Fruit fly (Drosophila melanogaster): Measurements from ENCODE around the gene Tsp96F.

Tsp96F gene

dm6 chr3R:25870389-25870788 lies 10.8 kb downstream of the Tsp96F start:
- TF ChIP-seq svp (GFP tag) (no peak), Gug (GFP tag; IDR thresholded peaks at IDR 0.05) (no peak), CG16779 (tag; optimal IDR thresholded peaks at IDR 0.05) (no peak), Ets21C (GFP tag; optimal IDR thresholded peaks at IDR 0.05) (no peak), fkh (GFP tag; optimal IDR thresholded peaks at IDR 0.05) (no peak), CG11762 (GFP tag; optimal IDR thresholded peaks at IDR 0.05; ENCODE audit: insufficient read depth) (no peak), CG4318 (GFP tag; optimal IDR thresholded peaks at IDR 0.05) (no peak), CG10631 (GFP tag; optimal IDR thresholded peaks at IDR 0.05) (no peak), CG32006 (GFP tag; optimal IDR thresholded peaks at IDR 0.05) (no peak), CG11902 (GFP tag; optimal IDR thresholded peaks at IDR 0.05) (no peak), Smox (GFP tag; optimal IDR thresholded peaks at IDR 0.05) (no peak), vri (GFP tag; optimal IDR thresholded peaks at IDR 0.05) (no peak), Hr4 (GFP tag; optimal IDR thresholded peaks at IDR 0.05) (no peak), dsx (GFP tag; optimal IDR thresholded peaks at IDR 0.05; ENCODE audit: poor library complexity, severe bottlenecking) (no peak), Eip93F (GFP tag; optimal IDR thresholded peaks at IDR 0.05) (no peak), achi (GFP tag; optimal IDR thresholded peaks at IDR 0.05) (no peak), ss (GFP tag; optimal IDR thresholded peaks at IDR 0.05) (no peak), pdm3 (GFP tag; optimal IDR thresholded peaks at IDR 0.05) (no peak)

- TF ChIP-seq CG34406 (GFP tag; optimal IDR thresholded peaks at IDR 0.05) (no peak), CG4318 (GFP tag; optimal IDR thresholded peaks at IDR 0.05) (no peak), CG6163 (GFP tag; IDR thresholded peaks at IDR 0.05) (no peak), CG32006 (GFP tag; optimal IDR thresholded peaks at IDR 0.05) (peak; percentile 57), ss (GFP tag; optimal IDR thresholded peaks at IDR 0.05) (peak in 1 of 2 experiments; percentile 29), CG10669 (GFP tag; optimal IDR thresholded peaks at IDR 0.05) (peak; percentile 11), Met (GFP tag; optimal IDR thresholded peaks at IDR 0.05) (no peak), acj6 (GFP tag; optimal IDR thresholded peaks at IDR 0.05) (no peak), eg (GFP tag; IDR thresholded peaks at IDR 0.05) (no peak), Eip78C (GFP tag) (peak; percentile 28), lz (GFP tag; optimal IDR thresholded peaks at IDR 0.05) (no peak), CG6854 (GFP tag; optimal IDR thresholded peaks at IDR 0.05) (no peak), Eip93F (GFP tag; optimal IDR thresholded peaks at IDR 0.05) (no peak)
These were observed 25.5 kb downstream of the Tsp96F start, which contains the start of gene CG5890 for dm6 chr3R:25855594-25856305. Gene CG5890, plus strand, starts transcription at chr3R:25856154.

DNA sequence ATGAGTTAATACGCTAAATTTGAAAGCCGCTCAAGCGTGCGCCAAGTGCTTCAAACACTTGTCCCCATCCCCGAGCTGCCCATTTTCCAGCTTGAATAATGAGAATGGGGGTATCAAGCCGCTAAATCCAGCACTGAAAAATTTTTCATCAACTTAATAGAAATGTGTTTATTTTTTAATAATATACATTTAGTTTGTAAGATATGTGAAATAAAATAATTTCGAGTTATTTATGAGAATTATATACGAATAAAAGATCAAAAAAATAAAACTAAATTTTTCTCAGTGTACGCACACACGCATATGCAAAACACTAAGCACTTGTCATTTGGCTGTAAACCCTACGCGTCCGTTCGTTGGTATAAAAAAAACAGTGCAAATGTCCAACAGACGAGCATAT lies 26.4 kb downstream of the Tsp96F start:
- TF ChIP-seq CG32006 (GFP tag; optimal IDR thresholded peaks at IDR 0.05) (peak; percentile 30), CG6854 (GFP tag; optimal IDR thresholded peaks at IDR 0.05) (no peak), achi (GFP tag; optimal IDR thresholded peaks at IDR 0.05) (peak; percentile 16), CG3032 (tag; optimal IDR thresholded peaks at IDR 0.05) (peak; percentile 23), Hr4 (GFP tag; optimal IDR thresholded peaks at IDR 0.05) (peak; percentile 7), CG6163 (GFP tag; IDR thresholded peaks at IDR 0.05) (peak; percentile 41; the same call in 1 of the 3 replicates), CG8632 (GFP tag; optimal IDR thresholded peaks at IDR 0.05) (no peak), CG8119 (GFP tag; IDR thresholded peaks at IDR 0.05) (peak; percentile 42; the same call in 1 of the 3 replicates), cyc (GFP tag; optimal IDR thresholded peaks at IDR 0.05) (no peak), CG8319 (GFP tag; optimal IDR thresholded peaks at IDR 0.05) (no peak), CG3919 (GFP tag; optimal IDR thresholded peaks at IDR 0.05) (peak; percentile 12), svp (GFP tag) (peak; percentile 9), CG15336 (GFP tag; IDR thresholded peaks at IDR 0.05) (peak; percentile 58), Ets96B (tag; optimal IDR thresholded peaks at IDR 0.05) (peak; percentile 10), eg (GFP tag; IDR thresholded peaks at IDR 0.05) (peak; percentile 53; the same call in 1 of the 3 replicates), CG9139 (GFP tag; optimal IDR thresholded peaks at IDR 0.05) (no peak)
